Fruit fly (Drosophila melanogaster): ENCODE data around the gene CG17600.

The CG17600 gene

dm6 chrX:22514948-22515347 is at the start of gene CG17600:
Gene CG17600 (plus strand): TSS chrX:22515197.
- TF ChIP-seq CTCF (optimal IDR thresholded peaks at IDR 0.05), result no peak
- no peak for TF ChIP-seq CG8478 (optimal IDR thresholded peaks at IDR 0.05)

DNA sequence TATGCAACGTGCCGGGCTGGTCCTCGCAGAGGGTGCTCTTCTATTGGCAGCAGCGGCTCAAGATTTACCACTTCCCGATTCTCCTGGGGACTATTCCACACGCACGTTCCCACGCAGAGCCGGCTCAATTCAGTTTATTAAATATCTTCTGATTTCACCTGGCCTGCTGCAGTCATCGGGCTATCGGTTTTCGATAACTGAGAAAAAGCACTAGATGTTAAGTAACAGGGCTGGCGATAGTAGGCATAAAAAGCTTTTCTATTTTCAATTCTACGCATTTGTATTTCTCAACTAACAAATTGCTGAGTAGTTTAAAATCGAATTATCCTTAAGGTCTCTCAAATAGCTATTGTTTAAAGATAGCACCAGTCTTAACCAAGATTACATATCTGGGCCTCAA is 43.2 kb upstream of the CG17600 start, which contains the start of gene CG14613:
Gene CG14613 (minus strand): TSS at position 203 of the 400 bp plus-strand sequence.
- TF ChIP-seq CG8478 (optimal IDR thresholded peaks at IDR 0.05) (no peak), CTCF (optimal IDR thresholded peaks at IDR 0.05) (no peak)

DNA sequence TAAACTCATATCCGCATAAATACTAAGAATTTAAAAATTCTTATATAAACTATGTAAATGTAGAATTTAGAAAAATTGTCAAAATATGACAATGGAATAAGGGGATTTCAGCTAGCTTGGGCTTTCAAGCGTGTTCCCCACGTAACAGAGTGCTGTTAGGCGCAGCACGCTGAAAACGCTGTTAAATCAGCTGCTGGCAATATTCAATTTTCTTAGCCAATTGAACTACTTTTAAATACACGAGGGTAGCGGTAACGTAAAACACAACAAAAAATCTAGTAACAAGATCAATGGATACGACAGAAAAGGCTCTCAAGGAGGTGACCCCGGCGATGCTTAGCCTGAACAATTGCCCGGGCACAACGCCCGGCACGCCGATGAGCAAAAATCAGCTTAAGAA is 41.5 kb upstream of the CG17600 start, which contains the start of gene CG14618:
Gene CG14618 (plus strand): TSS at position 179 of the 400 bp plus-strand sequence.
- TF ChIP-seq CTCF (optimal IDR thresholded peaks at IDR 0.05) (no peak), CG8478 (optimal IDR thresholded peaks at IDR 0.05) (no peak)

dm6 chrX:22474881-22475280 is 40.1 kb upstream of the CG17600 start:
- no peak for TF ChIP-seq CTCF (optimal IDR thresholded peaks at IDR 0.05)

DNA sequence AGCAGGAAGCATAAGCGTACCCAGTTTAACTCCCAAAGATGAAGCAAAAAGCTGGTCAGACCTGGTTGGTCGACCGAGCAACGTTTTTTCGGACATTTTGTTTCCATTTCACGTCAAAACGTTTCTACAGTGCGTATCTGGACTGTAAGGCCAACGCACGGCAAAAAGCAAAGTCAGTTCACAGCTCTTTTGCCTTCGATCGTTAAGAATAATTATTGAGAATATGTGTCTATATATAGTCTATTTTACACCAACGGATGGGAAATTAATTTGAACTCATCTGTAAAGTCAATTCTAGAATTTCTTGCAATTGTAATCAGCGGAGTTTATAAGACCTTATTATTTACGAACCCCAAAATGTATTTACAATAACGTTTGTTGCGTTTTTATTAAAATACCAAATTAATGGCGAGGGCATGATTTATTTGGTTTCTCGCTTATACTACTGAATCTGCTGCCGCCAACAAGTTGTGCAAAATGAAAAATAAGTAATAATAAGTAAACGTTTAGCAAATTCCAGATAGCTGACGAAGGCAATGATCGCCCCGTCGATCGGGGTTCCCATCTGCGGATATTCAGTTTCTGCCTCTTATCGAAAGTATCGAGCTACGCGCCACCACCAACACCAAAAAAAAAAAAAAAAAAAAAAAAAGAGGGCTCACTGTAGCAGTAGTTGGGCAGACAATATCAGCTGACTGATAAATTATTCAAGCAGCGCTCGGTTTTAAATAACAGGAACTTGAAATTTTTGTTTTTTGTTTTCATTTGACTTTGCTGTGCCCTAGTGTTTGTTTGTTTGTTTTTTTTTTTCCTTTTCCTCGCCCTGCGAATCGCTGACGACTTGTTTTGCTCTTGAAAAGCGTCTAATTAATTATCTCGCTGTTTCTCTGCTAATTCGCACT is 37.1 kb upstream of the CG17600 start:
- TF ChIP-seq CTCF (optimal IDR thresholded peaks at IDR 0.05) (no peak), CG8478 (optimal IDR thresholded peaks at IDR 0.05) (no peak)

dm6 chrX:22479207-22479820 is 35.7 kb upstream of the CG17600 start:
- TF ChIP-seq CTCF (optimal IDR thresholded peaks at IDR 0.05), result no peak
- no peak for TF ChIP-seq CG8478 (optimal IDR thresholded peaks at IDR 0.05)

DNA sequence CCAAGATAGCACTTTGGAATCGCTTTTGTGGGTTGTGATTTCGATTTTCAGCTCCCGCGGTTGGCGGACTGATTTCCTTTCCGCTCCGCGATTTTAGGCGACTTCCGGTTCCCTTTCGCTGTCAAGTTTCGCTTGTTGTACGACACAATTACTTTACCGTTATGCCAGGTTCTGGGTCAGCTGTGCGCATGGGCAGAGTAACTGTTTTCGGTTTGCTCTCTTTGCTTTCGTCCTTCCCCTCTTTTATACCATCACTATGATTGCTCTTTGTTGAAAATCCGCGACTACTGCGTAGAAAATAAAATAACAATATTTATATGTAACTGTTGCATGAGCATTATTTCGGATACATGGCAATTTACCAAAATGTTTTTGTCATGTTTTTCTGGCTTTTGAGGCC is 34.4 kb upstream of the CG17600 start:
- TF ChIP-seq CG8478 (optimal IDR thresholded peaks at IDR 0.05) (no peak), CTCF (optimal IDR thresholded peaks at IDR 0.05) (no peak)

dm6 chrX:22481131-22481530 is 33.9 kb upstream of the CG17600 start:
- TF ChIP-seq CTCF (optimal IDR thresholded peaks at IDR 0.05) (no peak), CG8478 (optimal IDR thresholded peaks at IDR 0.05) (no peak)

dm6 chrX:22481860-22482544 is 33.0 kb upstream of the CG17600 start, which contains the start of the genes Cp110 and CG12576:
Gene Cp110 (plus strand): TSS chrX:22482082.
Gene CG12576 (minus strand): TSS chrX:22482357.
- TF ChIP-seq CTCF (optimal IDR thresholded peaks at IDR 0.05) (no peak), CG8478 (optimal IDR thresholded peaks at IDR 0.05) (no peak)

DNA sequence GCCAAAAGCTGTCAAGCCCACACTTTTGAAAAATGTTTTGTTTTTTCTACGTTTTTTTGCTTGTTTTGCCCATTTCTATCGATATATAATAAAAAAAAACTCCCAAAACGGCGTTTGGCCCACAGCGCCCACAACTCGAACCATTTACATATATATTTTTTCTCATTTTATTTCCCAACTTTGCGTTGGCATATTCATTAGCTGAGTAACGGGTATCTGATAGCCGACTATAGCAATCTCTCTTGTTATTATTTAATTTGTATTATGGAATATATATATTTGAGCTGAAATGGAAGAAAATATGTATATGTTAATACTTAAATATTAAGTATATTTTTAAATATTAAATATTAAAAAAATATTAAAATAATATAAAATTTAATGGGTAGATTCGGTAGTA is 28.5 kb upstream of the CG17600 start:
- no peak for TF ChIP-seq CG8478 (optimal IDR thresholded peaks at IDR 0.05)
- TF ChIP-seq CTCF (optimal IDR thresholded peaks at IDR 0.05), result no peak

dm6 chrX:22486919-22487634 is 27.9 kb upstream of the CG17600 start:
- no peak for TF ChIP-seq CTCF (optimal IDR thresholded peaks at IDR 0.05)
- TF ChIP-seq CG8478 (optimal IDR thresholded peaks at IDR 0.05), result no peak

DNA sequence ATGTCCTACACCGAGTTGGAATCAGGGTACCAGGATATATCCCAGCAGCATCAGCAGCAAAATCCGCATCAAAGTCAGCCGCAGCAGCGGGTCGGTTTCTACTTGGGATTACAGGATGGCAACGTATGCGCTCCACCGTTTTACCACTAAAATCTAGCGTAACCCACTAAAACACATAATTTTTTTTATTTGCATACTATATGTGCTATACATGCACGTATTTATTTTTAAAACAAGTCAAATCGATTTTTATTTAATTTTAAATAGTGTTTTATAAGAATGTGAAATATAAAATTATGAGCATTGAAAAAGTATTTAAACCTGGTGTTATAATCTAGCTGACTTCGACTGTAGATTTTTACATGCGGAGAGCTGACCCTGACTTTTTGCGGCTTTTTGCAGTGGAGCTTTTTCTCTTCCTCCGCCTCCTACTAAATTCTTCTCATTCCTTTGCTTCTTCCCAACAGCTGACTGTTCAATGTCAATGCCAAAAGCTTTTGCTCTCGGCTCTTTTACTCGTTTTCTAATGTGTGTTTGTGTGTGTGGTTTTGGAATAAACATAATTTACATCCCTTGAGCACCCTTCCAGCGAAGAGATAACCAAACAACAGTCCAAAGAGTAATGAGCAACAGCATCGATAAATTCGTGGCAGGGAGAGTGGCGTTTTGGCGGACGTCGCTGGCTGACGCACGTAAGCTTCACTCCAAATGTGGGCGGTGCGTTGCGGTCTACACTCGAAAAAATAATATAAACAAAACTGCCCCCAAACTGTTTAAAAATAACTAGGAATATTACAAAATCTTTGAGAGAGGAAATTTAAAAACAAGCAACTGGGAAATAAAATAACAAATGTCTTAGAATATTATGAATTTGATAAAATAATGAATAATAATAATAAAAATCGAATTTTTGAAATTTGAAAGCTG is 27.1 kb upstream of the CG17600 start:
- TF ChIP-seq CTCF (optimal IDR thresholded peaks at IDR 0.05) (no peak), CG8478 (optimal IDR thresholded peaks at IDR 0.05) (no peak)

- no peak for TF ChIP-seq CG8478 (optimal IDR thresholded peaks at IDR 0.05)
- no peak for TF ChIP-seq CTCF (optimal IDR thresholded peaks at IDR 0.05)
Measured at dm6 chrX:22490584-22490983, 24.4 kb upstream of the CG17600 start.

All from S2 (cell line).